Fruit fly (Drosophila melanogaster): ENCODE data around the gene CG14572.

The CG14572 gene

DNA sequence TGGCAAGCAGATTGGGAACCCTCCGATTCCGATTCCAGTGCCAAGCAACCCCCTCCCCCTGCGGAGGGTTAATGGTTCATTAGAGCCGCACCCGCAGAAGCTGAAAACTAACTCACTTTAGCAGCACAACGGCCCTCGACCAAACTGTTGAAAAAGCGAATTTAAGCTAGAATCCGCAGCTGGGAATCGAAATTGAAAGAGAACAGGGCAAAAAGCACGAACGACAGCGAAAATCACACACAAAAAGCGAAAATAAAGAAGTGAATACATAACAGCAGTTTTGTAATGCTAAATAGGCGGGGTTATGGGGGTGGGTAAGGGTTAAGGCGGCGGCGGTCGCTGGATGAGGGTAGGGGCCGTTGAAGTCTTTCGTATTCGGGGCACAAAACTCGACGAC lies 13.6 kb upstream of the CG14572 start (continued):
- TF ChIP-seq Max (GFP tag; optimal IDR thresholded peaks at IDR 0.05) (no peak), jing (GFP tag; optimal IDR thresholded peaks at IDR 0.05) (no peak), sqz (GFP tag; optimal IDR thresholded peaks at IDR 0.05) (no peak), Antp (GFP tag; optimal IDR thresholded peaks at IDR 0.05) (no peak), CG6689 (GFP tag; IDR thresholded peaks at IDR 0.05) (no peak), chm (GFP tag; IDR thresholded peaks at IDR 0.05) (0 out of 2 replicates have a peak, but pooled peaks have one; percentile 22), schlank (tag; optimal IDR thresholded peaks at IDR 0.05) (no peak), CG33213 (GFP tag; optimal IDR thresholded peaks at IDR 0.05) (no peak), twi (tag; optimal IDR thresholded peaks at IDR 0.05) (peak; percentile 89), Rx (GFP tag; IDR thresholded peaks at IDR 0.05) (no peak), oc (tag; optimal IDR thresholded peaks at IDR 0.05) (no peak), PHDP (tag; optimal IDR thresholded peaks at IDR 0.05) (no peak), CG11247 (GFP tag; IDR thresholded peaks at IDR 0.05) (peak; percentile 61; the same call in 1 of the 2 replicates), gcm (GFP tag; optimal IDR thresholded peaks at IDR 0.05) (peak; percentile 71), CG4328 (GFP tag; optimal IDR thresholded peaks at IDR 0.05) (no peak), Ada2b (GFP tag; IDR thresholded peaks at IDR 0.05) (no peak)

DNA sequence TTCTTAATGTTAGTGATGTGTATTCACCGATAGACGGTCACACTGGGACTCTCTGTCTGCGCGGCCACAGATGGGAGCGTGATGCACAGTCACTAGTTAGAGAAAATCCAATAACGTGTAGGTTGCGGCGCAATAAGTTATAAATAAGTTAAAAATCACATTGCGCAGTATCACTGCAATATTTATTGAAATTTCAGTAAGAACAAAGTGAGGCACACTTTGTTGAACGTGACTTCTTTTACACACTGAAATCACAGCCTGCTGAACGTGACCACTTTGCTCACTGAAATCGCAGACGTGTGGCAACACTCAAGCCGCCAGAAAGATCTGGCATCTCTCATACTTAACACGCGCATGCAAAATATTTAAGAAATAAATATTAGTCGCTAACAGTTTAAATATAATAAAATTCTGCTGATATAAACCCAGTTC lies 12.7 kb upstream of the CG14572 start, which contains the start of the genes CG11247 and Polr2H:
Gene CG11247 (minus strand): TSS at position 191 of the 432 bp plus-strand sequence.
Gene Polr2H (plus strand): TSS at position 317 of the 432 bp plus-strand sequence.
- TF ChIP-seq sob (GFP tag; IDR thresholded peaks at IDR 0.05) (peak; percentile 94), Rx (GFP tag; IDR thresholded peaks at IDR 0.05) (peak; percentile 92), fd102C (GFP tag; optimal IDR thresholded peaks at IDR 0.05) (no peak), CG9817 (tag; optimal IDR thresholded peaks at IDR 0.05) (peak; percentile 94), CG10959 (GFP tag; IDR thresholded peaks at IDR 0.05) (peak; percentile 73), amos (GFP tag; IDR thresholded peaks at IDR 0.05; ENCODE audit: partially characterized antibody) (peak; percentile 72), tx (GFP tag; optimal IDR thresholded peaks at IDR 0.05) (peak; percentile 96), Dfd (GFP tag; optimal IDR thresholded peaks at IDR 0.05) (no peak), Hey (tag; optimal IDR thresholded peaks at IDR 0.05) (peak; percentile 34), cwo (GFP tag; optimal IDR thresholded peaks at IDR 0.05) (peak; percentile 40), CG18011 (GFP tag; optimal IDR thresholded peaks at IDR 0.05) (peak; percentile 79), Mrtf (GFP tag; IDR thresholded peaks at IDR 0.05) (peak; percentile 90), Ssrp (tag; optimal IDR thresholded peaks at IDR 0.05) (peak; percentile 89), zen (tag; optimal IDR thresholded peaks at IDR 0.05) (peak; percentile 85), Max (GFP tag; optimal IDR thresholded peaks at IDR 0.05) (peak; percentile 93), zf30C (GFP tag; optimal IDR thresholded peaks at IDR 0.05) (no peak), h (optimal IDR thresholded peaks at IDR 0.05) (no peak), CG10267 (tag; optimal IDR thresholded peaks at IDR 0.05) (peak; percentile 88), CG14441 (GFP tag; IDR thresholded peaks at IDR 0.05) (peak; percentile 94), fd96Cb (tag; optimal IDR thresholded peaks at IDR 0.05) (peak; percentile 85), wek (GFP tag; optimal IDR thresholded peaks at IDR 0.05) (peak; percentile 49), tio (GFP tag; optimal IDR thresholded peaks at IDR 0.05) (peak; percentile 86), CG13287 (GFP tag; IDR thresholded peaks at IDR 0.05; ENCODE audit: partially characterized antibody) (peak; percentile 85), dan (GFP tag; IDR thresholded peaks at IDR 0.05) (peak; percentile 91), mld (GFP tag; IDR thresholded peaks at IDR 0.05; ENCODE audit: partially characterized antibody) (no peak), Gsc (GFP tag; IDR thresholded peaks at IDR 0.05) (peak; percentile 86), D19A (tag; optimal IDR thresholded peaks at IDR 0.05) (peak; percentile 58), Kr (GFP tag; optimal IDR thresholded peaks at IDR 0.05) (no peak), sug (tag; optimal IDR thresholded peaks at IDR 0.05) (peak; percentile 88), CG5245 (GFP tag; optimal IDR thresholded peaks at IDR 0.05) (peak; percentile 81), CG1529 (GFP tag; optimal IDR thresholded peaks at IDR 0.05) (peak; percentile 60), Opbp (GFP tag; IDR thresholded peaks at IDR 0.05; ENCODE audit: partially characterized antibody) (peak; percentile 79), Nf-YC (tag; optimal IDR thresholded peaks at IDR 0.05) (peak; percentile 70), kni (GFP tag; optimal IDR thresholded peaks at IDR 0.05) (no peak), CG10147 (GFP tag; optimal IDR thresholded peaks at IDR 0.05) (peak; percentile 68), emc (GFP tag; optimal IDR thresholded peaks at IDR 0.05) (peak; percentile 87), CG4328 (GFP tag; optimal IDR thresholded peaks at IDR 0.05) (peak; percentile 69)
